Worm (Caenorhabditis elegans) whole organism, L3 larva: Measurements from ENCODE around the gene srz-79.

ENCODE experiments used
- ZK546.5 ChIP-seq: sonication (generic microtip); optimal IDR thresholded peaks from 2 replicates; lab custom pipeline; 2017; ENCODE audit warnings: missing biosample characterization, missing genetic modification characterization
- aly-2 ChIP-seq: fragments of 150-350 bp; optimal IDR thresholded peaks from 2 replicates; lab custom pipeline; 2014; ENCODE audit warnings: missing biosample characterization, missing genetic modification characterization
- ama-1 ChIP-seq: fragments of 150-350 bp; optimal IDR thresholded peaks from 2 replicates; lab custom pipeline; 2018
- ceh-28 ChIP-seq: fragments of 150-350 bp; optimal IDR thresholded peaks from 2 replicates; lab custom pipeline; 2014; ENCODE audit warnings: missing biosample characterization, missing genetic modification reagents, missing genetic modification characterization
- ceh-82 ChIP-seq: fragments of 150-350 bp; optimal IDR thresholded peaks from 2 replicates; lab custom pipeline; 2014; ENCODE audit warnings: missing biosample characterization, missing genetic modification characterization
- daf-12 ChIP-seq: fragments of 150-350 bp; optimal IDR thresholded peaks from 2 replicates; lab custom pipeline; 2014; ENCODE audit warnings: missing biosample characterization, missing genetic modification reagents, missing genetic modification characterization
- egl-27 ChIP-seq: sonication (generic microtip); optimal IDR thresholded peaks from 4 replicates; lab custom pipeline; 2017; ENCODE audit warnings: missing biosample characterization, missing genetic modification reagents, missing genetic modification characterization
- elt-1 ChIP-seq: fragments of 150-350 bp; optimal IDR thresholded peaks from 2 replicates; lab custom pipeline; 2014; ENCODE audit warnings: missing biosample characterization, missing genetic modification characterization
- elt-2 ChIP-seq: sonication (generic microtip); optimal IDR thresholded peaks from 2 replicates; lab custom pipeline; 2016; ENCODE audit warnings: missing genetic modification reagents, mild to moderate bottlenecking, missing genetic modification characterization, missing compliant biosample characterization
- elt-3 ChIP-seq, 3 experiments: fragments of 150-350 bp in 1 of 3; sonication (generic microtip) in 2 of 3; optimal IDR thresholded peaks; 2 replicates in 2 of 3; 4 replicates in 1 of 3; lab custom pipeline; 2014 to 2017; ENCODE audit warnings: missing biosample characterization in 3 of 3, missing genetic modification characterization in 3 of 3
- eor-1 ChIP-seq, 2 experiments: fragments of 150-350 bp; optimal IDR thresholded peaks; 2 replicates each; lab custom pipeline; 2014 to 2018; ENCODE audit warnings: missing biosample characterization in 2 of 2, missing genetic modification characterization in 2 of 2
- fkh-10 ChIP-seq: sonication (generic microtip); optimal IDR thresholded peaks from 2 replicates; lab custom pipeline; 2017; ENCODE audit warnings: missing biosample characterization, missing genetic modification reagents, missing genetic modification characterization
- fos-1 ChIP-seq: fragments of 150-350 bp; optimal IDR thresholded peaks from 2 replicates; lab custom pipeline; 2014; ENCODE audit warnings: missing biosample characterization, missing genetic modification characterization
- hmg-11 ChIP-seq: sonication (generic microtip); optimal IDR thresholded peaks from 2 replicates; lab custom pipeline; 2016; ENCODE audit warnings: missing genetic modification characterization, missing compliant biosample characterization
- jun-1 ChIP-seq: fragments of 150-350 bp; optimal IDR thresholded peaks from 2 replicates; lab custom pipeline; 2014; ENCODE audit warnings: missing biosample characterization, missing genetic modification reagents, missing genetic modification characterization
- lin-15B ChIP-seq: fragments of 150-350 bp; optimal IDR thresholded peaks from 2 replicates; lab custom pipeline; 2014; ENCODE audit warnings: missing biosample characterization, missing genetic modification characterization
- lin-39 ChIP-seq: fragments of 150-350 bp; optimal IDR thresholded peaks from 2 replicates; lab custom pipeline; 2018; ENCODE audit warnings: missing biosample characterization, missing genetic modification reagents, missing genetic modification characterization
- mdl-1 ChIP-seq: fragments of 150-350 bp; optimal IDR thresholded peaks from 2 replicates; lab custom pipeline; 2014; ENCODE audit warnings: missing biosample characterization, missing genetic modification characterization
- mml-1 ChIP-seq: fragments of 150-350 bp; sonication (generic microtip); optimal IDR thresholded peaks from 3 replicates; lab custom pipeline; 2014; ENCODE audit warnings: missing biosample characterization, missing genetic modification characterization
- nfya-1 ChIP-seq: sonication (generic microtip); optimal IDR thresholded peaks from 2 replicates; lab custom pipeline; 2017; ENCODE audit warnings: missing genetic modification characterization, mild to moderate bottlenecking, missing compliant biosample characterization, antibody characterized with exemption, moderate library complexity; ENCODE audit not compliant: insufficient read depth
- nhr-11 ChIP-seq: fragments of 150-350 bp; optimal IDR thresholded peaks from 2 replicates; lab custom pipeline; 2014; ENCODE audit warnings: missing biosample characterization, missing genetic modification characterization
- nhr-12 ChIP-seq: fragments of 150-350 bp; optimal IDR thresholded peaks from 2 replicates; lab custom pipeline; 2014; ENCODE audit warnings: missing biosample characterization, missing genetic modification characterization
- nhr-237 ChIP-seq: fragments of 150-350 bp; optimal IDR thresholded peaks from 2 replicates; lab custom pipeline; 2014; ENCODE audit warnings: missing biosample characterization, missing genetic modification characterization
- nhr-28 ChIP-seq: fragments of 150-350 bp; optimal IDR thresholded peaks from 2 replicates; lab custom pipeline; 2014; ENCODE audit warnings: missing biosample characterization, missing genetic modification characterization
- nhr-67 ChIP-seq: fragments of 150-350 bp; optimal IDR thresholded peaks from 2 replicates; lab custom pipeline; 2014; ENCODE audit warnings: missing biosample characterization, missing genetic modification characterization
- pha-4 ChIP-seq: fragments of 150-350 bp; optimal IDR thresholded peaks from 2 replicates; lab custom pipeline; 2014; ENCODE audit warnings: missing biosample characterization, missing genetic modification reagents, missing genetic modification characterization
- pqm-1 ChIP-seq: fragments of 150-350 bp; optimal IDR thresholded peaks from 2 replicates; lab custom pipeline; 2017; ENCODE audit warnings: missing biosample characterization, missing genetic modification characterization, inconsistent platforms
- sea-2 ChIP-seq: fragments of 150-350 bp; sonication (generic microtip); optimal IDR thresholded peaks from 4 replicates; lab custom pipeline; 2014; ENCODE audit warnings: missing biosample characterization, missing genetic modification reagents, missing genetic modification characterization
- skn-1 ChIP-seq: fragments of 150-350 bp; optimal IDR thresholded peaks from 2 replicates; lab custom pipeline; 2014; ENCODE audit warnings: missing biosample characterization, missing genetic modification characterization
- snpc-4 ChIP-seq: fragments of 150-350 bp; optimal IDR thresholded peaks from 2 replicates; lab custom pipeline; 2014; ENCODE audit warnings: missing biosample characterization, missing genetic modification characterization
- tbx-2 ChIP-seq: sonication (generic microtip); optimal IDR thresholded peaks from 2 replicates; lab custom pipeline; 2016; ENCODE audit warnings: mild to moderate bottlenecking, missing genetic modification characterization, missing compliant biosample characterization
- unc-39 ChIP-seq: sonication (generic microtip); optimal IDR thresholded peaks from 4 replicates; lab custom pipeline; 2017; ENCODE audit warnings: missing biosample characterization, missing genetic modification characterization
- unc-62 ChIP-seq: fragments of 150-350 bp; sonication (generic microtip); optimal IDR thresholded peaks from 4 replicates; lab custom pipeline; 2014; ENCODE audit warnings: missing biosample characterization, missing genetic modification reagents, missing genetic modification characterization
- zag-1 ChIP-seq: fragments of 150-350 bp; optimal IDR thresholded peaks from 2 replicates; lab custom pipeline; 2014; ENCODE audit warnings: missing biosample characterization, missing genetic modification characterization
- ztf-11 ChIP-seq: fragments of 150-350 bp; optimal IDR thresholded peaks from 2 replicates; lab custom pipeline; 2014; ENCODE audit warnings: missing biosample characterization, missing genetic modification characterization
- ztf-4 ChIP-seq: fragments of 150-350 bp; optimal IDR thresholded peaks from 2 replicates; lab custom pipeline; 2014; ENCODE audit warnings: missing biosample characterization, missing genetic modification characterization

The srz-79 gene

ce11 chrIV:3493310-3493709 lies at the start of gene srz-79:
Gene srz-79 (plus strand): TSS chrIV:3493610.
- TF ChIP-seq mdl-1 (no peak), nfya-1 (tag; lab: Kevin White, UChicago) (no peak), egl-27 (tag; lab: Kevin White, UChicago) (no peak), nhr-28 (tag; lab: Kevin White, UChicago) (no peak), mml-1 (tag; lab: Kevin White, UChicago) (no peak), fkh-10 (GFP tag; lab: Kevin White, UChicago) (no peak), daf-12 (tag; lab: Kevin White, UChicago) (no peak), elt-3 (tag; optimal IDR thresholded peaks at IDR 0.05; lab: Kevin White, UChicago) (no peak), skn-1 (tag; lab: Kevin White, UChicago) (no peak), nhr-12 (tag; lab: Kevin White, UChicago) (no peak), lin-39 (tag; lab: Kevin White, UChicago) (no peak), pha-4 (tag; lab: Kevin White, UChicago) (no peak), ztf-4 (tag; lab: Kevin White, UChicago) (no peak), elt-1 (no peak), ama-1 (lab: Kevin White, UChicago) (no peak), elt-2 (tag; lab: Kevin White, UChicago) (no peak)
- TF ChIP-seq, all 47 proteins: peak for 0

ce11 chrIV:3444101-3444500 lies 49.3 kb upstream of the srz-79 start, which contains the start of gene F09D12.2:
Gene F09D12.2 (minus strand): TSS chrIV:3444201.
- TF ChIP-seq ama-1 (lab: Kevin White, UChicago) (no peak), zag-1 (tag; lab: Kevin White, UChicago) (no peak), jun-1 (tag; lab: Kevin White, UChicago) (no peak), lin-15B (tag; lab: Kevin White, UChicago) (no peak), tbx-2 (tag; lab: Kevin White, UChicago) (no peak), lin-39 (tag; lab: Kevin White, UChicago) (no peak), ZK546.5 (tag; lab: Kevin White, UChicago) (no peak), ceh-82 (tag; lab: Kevin White, UChicago) (no peak), skn-1 (tag; lab: Kevin White, UChicago) (no peak), ztf-4 (tag; lab: Kevin White, UChicago) (no peak), mdl-1 (no peak), nhr-28 (tag; lab: Kevin White, UChicago) (no peak), snpc-4 (tag; lab: Kevin White, UChicago) (no peak), pha-4 (tag; lab: Kevin White, UChicago) (no peak), sea-2 (GFP tag; lab: Kevin White, UChicago) (no peak), aly-2 (tag; lab: Kevin White, UChicago) (no peak), nhr-67 (tag; lab: Kevin White, UChicago) (no peak), fkh-10 (GFP tag; lab: Kevin White, UChicago) (no peak), hmg-11 (tag; lab: Kevin White, UChicago) (no peak), ztf-11 (tag; lab: Kevin White, UChicago) (no peak)

ce11 chrIV:3444614-3445013 lies 48.8 kb upstream of the srz-79 start, which contains the start of gene F58E2.5:
Gene F58E2.5 (plus strand): TSS chrIV:3444914.
- no peak for TF ChIP-seq egl-27 (tag; lab: Kevin White, UChicago)
- TF ChIP-seq lin-15B (tag; lab: Kevin White, UChicago) = no peak
- TF ChIP-seq daf-12 (tag; lab: Kevin White, UChicago) = no peak
- TF ChIP-seq jun-1 (tag; lab: Kevin White, UChicago) = no peak
- no peak for TF ChIP-seq ceh-82 (tag; lab: Kevin White, UChicago)
- TF ChIP-seq ztf-4 (tag; lab: Kevin White, UChicago) = no peak
- TF ChIP-seq unc-62 (GFP tag; lab: Kevin White, UChicago) = no peak
- TF ChIP-seq ceh-28 (tag; lab: Kevin White, UChicago) = no peak
- no peak for TF ChIP-seq nhr-67 (tag; lab: Kevin White, UChicago)
- TF ChIP-seq nhr-28 (tag; lab: Kevin White, UChicago) = no peak
- TF ChIP-seq mml-1 (tag; lab: Kevin White, UChicago) = no peak

ce11 chrIV:3447350-3447749 lies 46.1 kb upstream of the srz-79 start:
- no peak for TF ChIP-seq ztf-4 (tag; lab: Kevin White, UChicago)
- TF ChIP-seq nhr-12 (tag; lab: Kevin White, UChicago) = no peak
- TF ChIP-seq nfya-1 (tag; lab: Kevin White, UChicago) = no peak
- no peak for TF ChIP-seq eor-1 (tag; optimal IDR thresholded peaks at IDR 0.05; lab: Kevin White, UChicago)
- TF ChIP-seq pqm-1 (tag; lab: Kevin White, UChicago) = no peak
- TF ChIP-seq nhr-11 (tag; lab: Kevin White, UChicago) = no peak
- no peak for TF ChIP-seq fos-1 (tag; lab: Kevin White, UChicago)
- TF ChIP-seq unc-39 (tag; lab: Kevin White, UChicago) = no peak
- no peak for TF ChIP-seq egl-27 (tag; lab: Kevin White, UChicago)
- no peak for TF ChIP-seq nhr-237 (tag; lab: Kevin White, UChicago)
